Worm (Caenorhabditis elegans) whole organism, early embryonic: Measurements from ENCODE around the gene C47D12.5.

Source experiments
- B0310.2 ChIP-seq: sonication (generic microtip); optimal IDR thresholded peaks from 2 replicates; lab custom pipeline; 2016; ENCODE audit warnings: mild to moderate bottlenecking, missing genetic modification characterization, missing compliant biosample characterization
- F13C5.2 ChIP-seq: sonication (generic microtip); optimal IDR thresholded peaks from 2 replicates; lab custom pipeline; 2017; ENCODE audit warnings: mild to moderate bottlenecking, missing genetic modification characterization, inconsistent platforms, missing compliant biosample characterization
- aly-1 ChIP-seq: sonication (generic microtip); optimal IDR thresholded peaks from 2 replicates; lab custom pipeline; 2016; ENCODE audit warnings: missing genetic modification characterization, missing compliant biosample characterization
- ama-1 ChIP-seq: fragments of 150-350 bp; optimal IDR thresholded peaks from 2 replicates; lab custom pipeline; 2014
- ceh-36 ChIP-seq: sonication (generic microtip); optimal IDR thresholded peaks from 2 replicates; lab custom pipeline; 2016; ENCODE audit warnings: missing genetic modification characterization, inconsistent platforms, missing compliant biosample characterization
- flt-1 ChIP-seq: fragments of 200-800 bp; sonication (Bioruptor generic); IDR thresholded peaks from 2 replicates; pipeline ENCODE4 v1.3.6; 2022; ENCODE audit warnings: missing genetic modification characterization, missing compliant biosample characterization
- hmbx-1 ChIP-seq: sonication (generic microtip); optimal IDR thresholded peaks from 2 replicates; lab custom pipeline; 2016; ENCODE audit warnings: mild to moderate bottlenecking, missing genetic modification characterization, missing compliant biosample characterization
- hmg-4 ChIP-seq: fragments of 200-800 bp; sonication (Bioruptor generic); optimal IDR thresholded peaks from 2 replicates; lab custom pipeline; 2018; ENCODE audit warnings: mild to moderate bottlenecking, missing genetic modification characterization, missing compliant biosample characterization
- scrt-1 ChIP-seq: fragments of 200-800 bp; sonication (Bioruptor generic); IDR thresholded peaks from 2 replicates; pipeline ENCODE4 v1.3.6; 2022; ENCODE audit warnings: missing genetic modification characterization, missing compliant biosample characterization
- sea-1 ChIP-seq: fragments of 200-800 bp; sonication (Bioruptor generic); conservative IDR thresholded peaks from 2 replicates; pipeline ENCODE4 v1.3.6; 2022; ENCODE audit warnings: missing genetic modification characterization, missing compliant biosample characterization
- tbx-37 ChIP-seq: fragments of 200-800 bp; sonication (Bioruptor generic); conservative IDR thresholded peaks from 2 replicates; pipeline ENCODE4 v1.3.6; 2022; ENCODE audit warnings: missing genetic modification reagents, missing genetic modification characterization, missing compliant biosample characterization

- TF ChIP-seq scrt-1 (GFP tag; lab: Robert Waterston, UW) (no peak), aly-1 (tag; lab: Kevin White, UChicago) (no peak), hmg-4 (no peak), hmbx-1 (no peak), tbx-37 (GFP tag; lab: Robert Waterston, UW) (no peak), flt-1 (GFP tag; lab: Robert Waterston, UW) (no peak), ama-1 (lab: Kevin White, UChicago) (no peak), B0310.2 (no peak), sea-1 (GFP tag; lab: Robert Waterston, UW) (no peak), F13C5.2 (no peak), ceh-36 (tag; lab: Kevin White, UChicago) (no peak)
Measured at ce11 chrII:11723904-11724303, 38.8 kb upstream of the C47D12.5 start, which contains the start of gene ldh-1.
